Worm (Caenorhabditis elegans): Measurements from ENCODE around the gene Y48B6A.5.

DNA sequence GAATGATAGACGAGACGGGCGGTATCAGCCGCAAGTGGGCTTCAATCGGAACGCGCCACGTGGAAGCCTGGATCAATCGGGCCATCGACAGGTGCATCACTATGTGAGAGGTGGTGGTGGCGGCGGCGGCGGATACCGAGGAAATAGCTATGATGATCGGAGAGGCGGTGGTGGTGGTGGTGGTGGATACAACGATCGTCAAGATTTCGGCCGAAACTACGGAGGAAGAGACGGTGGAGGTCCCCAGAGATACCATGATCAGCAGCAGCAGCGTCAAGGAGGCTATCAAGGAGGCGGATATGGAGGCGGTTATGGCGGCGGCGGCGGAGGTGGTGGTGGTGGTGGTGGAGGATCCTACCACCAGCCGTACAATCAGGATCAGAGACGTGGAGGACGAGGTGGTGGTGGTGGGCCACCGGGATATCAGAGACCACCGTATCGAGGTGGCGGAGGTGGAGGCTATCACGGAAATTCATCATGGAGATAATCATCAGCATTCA is 9.5 kb downstream of the Y48B6A.5 start:
- TF ChIP-seq cog-1 (tag; optimal IDR thresholded peaks at IDR 0.05) (no peak), flt-1 (GFP tag; IDR thresholded peaks at IDR 0.05) (no peak), tab-1 (GFP tag; IDR thresholded peaks at IDR 0.05) (no peak), ztf-29 (GFP tag; IDR thresholded peaks at IDR 0.05) (no peak)
